Worm (Caenorhabditis elegans) whole organism, L2 larva: ENCODE measurements around the gene rps-5.

ENCODE experiments used
- aly-2 ChIP-seq: fragments of 150-350 bp; optimal IDR thresholded peaks from 2 replicates; lab custom pipeline; 2014; ENCODE audit warnings: missing biosample characterization, missing genetic modification characterization
- nhr-12 ChIP-seq: fragments of 150-350 bp; optimal IDR thresholded peaks from 2 replicates; lab custom pipeline; 2014; ENCODE audit warnings: missing biosample characterization, missing genetic modification characterization
- nhr-23 ChIP-seq: fragments of 150-350 bp; optimal IDR thresholded peaks from 2 replicates; lab custom pipeline; 2014; ENCODE audit warnings: missing biosample characterization, missing genetic modification reagents, missing genetic modification characterization
- nhr-77 ChIP-seq: fragments of 150-350 bp; optimal IDR thresholded peaks from 2 replicates; lab custom pipeline; 2014; ENCODE audit warnings: missing biosample characterization, missing genetic modification characterization
- unc-39 ChIP-seq: fragments of 150-350 bp; optimal IDR thresholded peaks from 2 replicates; lab custom pipeline; 2014; ENCODE audit warnings: missing biosample characterization, missing genetic modification characterization
- ztf-11 ChIP-seq: sonication (generic microtip); optimal IDR thresholded peaks from 2 replicates; lab custom pipeline; 2017; ENCODE audit warnings: missing biosample characterization, missing genetic modification characterization

ce11 chrIV:11101383-11101782, 9.5 kb downstream of the rps-5 start, which contains the start of gene srlf-18:
- TF ChIP-seq ztf-11 (tag; lab: Kevin White, UChicago) (no peak), nhr-23 (tag; lab: Kevin White, UChicago) (no peak), aly-2 (no peak), nhr-77 (tag; lab: Kevin White, UChicago) (no peak), nhr-12 (tag; lab: Kevin White, UChicago) (no peak), unc-39 (tag; lab: Kevin White, UChicago) (no peak)
